Worm (Caenorhabditis elegans): ENCODE measurements around the gene Y56A3A.41.
A peak's percentile ranks its signal among the peaks of the same experiment; 100 is the strongest.
"Not testable (repeated sequence)": the region's sequence is repeated elsewhere in the genome, so short reads cannot be mapped to it uniquely, and the experiment has no call there.

Gene Y56A3A.41

DNA sequence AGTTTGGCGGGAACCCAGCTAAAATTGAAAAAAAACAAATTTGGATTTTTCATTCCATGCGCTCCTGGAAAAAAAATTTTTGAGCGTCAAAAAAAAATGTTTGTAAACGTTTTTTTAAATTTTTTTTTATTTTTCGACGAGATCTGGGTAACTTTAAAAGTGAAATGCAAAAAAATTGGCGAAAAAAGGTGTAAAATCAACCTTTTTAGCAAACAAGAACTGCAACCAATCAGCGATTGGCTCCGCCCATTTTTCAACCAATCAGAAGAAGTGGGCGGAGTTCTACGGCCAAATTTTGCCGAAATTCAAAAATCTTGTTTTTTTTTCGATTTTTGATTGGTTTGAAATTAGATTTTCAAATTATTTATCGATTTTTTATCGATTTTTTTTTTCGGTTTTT lies 2.7 kb upstream of the Y56A3A.41 start:
- TF ChIP-seq hlh-1 (tag; optimal IDR thresholded peaks at IDR 0.05) (no peak), ztf-11 (tag; optimal IDR thresholded peaks at IDR 0.05) (no peak), blmp-1 (tag; optimal IDR thresholded peaks at IDR 0.05) (no peak), lsy-2 (tag; optimal IDR thresholded peaks at IDR 0.05) (no peak), nhr-12 (tag; optimal IDR thresholded peaks at IDR 0.05) (no peak), nhr-237 (tag; optimal IDR thresholded peaks at IDR 0.05) (no peak), lin-32 (GFP tag; optimal IDR thresholded peaks at IDR 0.05) (no peak), sptf-1 (tag; optimal IDR thresholded peaks at IDR 0.05) (no peak)

DNA sequence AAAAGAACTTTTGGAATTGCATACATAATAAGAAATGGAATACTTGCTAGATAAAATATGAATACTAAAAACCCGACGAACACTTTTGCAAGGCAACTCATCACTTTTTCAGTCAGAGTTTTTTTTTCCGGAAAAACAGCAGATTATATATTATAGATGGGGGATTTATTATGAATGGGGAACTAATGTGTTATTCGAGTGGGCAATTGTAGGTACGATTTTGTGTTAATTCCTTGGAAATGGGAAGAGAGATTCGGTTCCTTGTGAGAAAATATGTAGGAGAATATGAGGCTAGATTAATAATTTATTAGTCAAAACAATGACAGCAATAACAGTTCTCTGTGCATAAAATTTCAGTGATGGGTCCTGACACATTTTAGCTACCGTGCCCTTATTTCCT lies 1.5 kb downstream of the Y56A3A.41 start, which contains the start of gene faah-5:
Gene faah-5 (minus strand): TSS at position 101 of the 400 bp plus-strand sequence.
- no peak for TF ChIP-seq lin-13 (tag; optimal IDR thresholded peaks at IDR 0.05)
- TF ChIP-seq drap-1 (GFP tag; optimal IDR thresholded peaks at IDR 0.05), result no peak
- TF ChIP-seq nhr-28 (tag; optimal IDR thresholded peaks at IDR 0.05), result no peak
- no peak for TF ChIP-seq tbx-8 (GFP tag; optimal IDR thresholded peaks at IDR 0.05)
- TF ChIP-seq sptf-1 (tag; optimal IDR thresholded peaks at IDR 0.05), result no peak
- TF ChIP-seq bed-3 (GFP tag; optimal IDR thresholded peaks at IDR 0.05), result no peak
- no peak for TF ChIP-seq hlh-1 (tag; optimal IDR thresholded peaks at IDR 0.05)
- no peak for TF ChIP-seq nhr-76 (tag; optimal IDR thresholded peaks at IDR 0.05)
- no peak for TF ChIP-seq snpc-4 (tag; optimal IDR thresholded peaks at IDR 0.05)
- no peak for TF ChIP-seq nhr-12 (tag; optimal IDR thresholded peaks at IDR 0.05)
- no peak for TF ChIP-seq lsy-2 (tag; optimal IDR thresholded peaks at IDR 0.05)
- TF ChIP-seq unc-120 (tag; optimal IDR thresholded peaks at IDR 0.05; ENCODE audit: poor library complexity, severe bottlenecking), result no peak
- no peak for TF ChIP-seq elt-1 (tag; optimal IDR thresholded peaks at IDR 0.05; ENCODE audit: borderline replicate concordance, insufficient read depth)
- no peak for TF ChIP-seq cnd-1 (tag; optimal IDR thresholded peaks at IDR 0.05)
- TF ChIP-seq ces-1 (GFP tag; optimal IDR thresholded peaks at IDR 0.05), result no peak
- no peak for TF ChIP-seq elt-3 (tag; optimal IDR thresholded peaks at IDR 0.05)
- TF ChIP-seq ceh-83 (GFP tag; optimal IDR thresholded peaks at IDR 0.05), result no peak
- TF ChIP-seq pha-4 (tag; optimal IDR thresholded peaks at IDR 0.05), result no peak
- TF ChIP-seq mab-5 (tag; optimal IDR thresholded peaks at IDR 0.05), result no peak
- no peak for TF ChIP-seq M03D4.4 (tag; optimal IDR thresholded peaks at IDR 0.05)

DNA sequence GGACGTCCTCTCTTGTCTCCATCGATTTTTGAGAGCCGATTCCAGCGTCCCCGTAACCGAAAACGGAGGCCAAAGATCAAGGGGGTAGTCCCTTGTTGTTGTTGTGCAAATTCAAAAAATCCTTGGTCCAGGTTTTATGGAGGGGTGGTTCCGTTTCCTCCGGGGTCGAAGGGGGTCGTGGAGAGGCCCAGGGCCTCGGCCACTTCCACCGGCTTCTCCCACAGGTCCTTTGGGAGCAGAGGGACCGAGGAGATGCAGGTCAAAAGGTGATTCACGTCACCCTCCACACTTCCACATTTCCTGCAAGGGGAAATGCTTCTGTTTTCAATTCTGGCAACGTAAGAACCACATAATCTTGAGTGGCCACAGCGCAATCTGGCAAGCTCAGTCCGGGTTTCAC lies 9.1 kb downstream of the Y56A3A.41 start, which contains the start of gene fbxb-22:
Gene fbxb-22 (minus strand): TSS at position 61 of the 400 bp plus-strand sequence.
- TF ChIP-seq nhr-12, ztf-11, snpc-4 (tag; optimal IDR thresholded peaks at IDR 0.05): not testable (repeated sequence)

DNA sequence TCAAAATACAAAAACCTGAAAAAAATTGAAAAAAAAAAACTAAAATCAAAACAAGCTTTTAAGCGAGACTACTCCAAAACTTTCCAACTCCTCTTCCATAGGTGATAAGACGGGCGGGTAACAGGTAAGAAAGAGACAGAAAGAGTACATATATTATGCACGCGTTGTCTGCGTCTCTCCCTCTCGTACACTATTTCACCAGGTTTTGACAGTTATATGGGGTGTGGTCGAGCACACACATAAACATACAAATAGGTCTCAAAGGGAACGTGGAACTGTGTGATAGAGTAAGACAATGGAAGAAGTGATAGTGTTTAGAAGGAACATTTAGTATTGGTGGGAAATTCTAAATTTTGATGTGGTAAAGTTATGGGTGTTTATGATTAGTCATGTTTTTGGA lies 11.3 kb downstream of the Y56A3A.41 start:
- TF ChIP-seq mep-1 (tag; optimal IDR thresholded peaks at IDR 0.05), result no peak
- TF ChIP-seq tbx-8 (GFP tag; optimal IDR thresholded peaks at IDR 0.05), result no peak

DNA sequence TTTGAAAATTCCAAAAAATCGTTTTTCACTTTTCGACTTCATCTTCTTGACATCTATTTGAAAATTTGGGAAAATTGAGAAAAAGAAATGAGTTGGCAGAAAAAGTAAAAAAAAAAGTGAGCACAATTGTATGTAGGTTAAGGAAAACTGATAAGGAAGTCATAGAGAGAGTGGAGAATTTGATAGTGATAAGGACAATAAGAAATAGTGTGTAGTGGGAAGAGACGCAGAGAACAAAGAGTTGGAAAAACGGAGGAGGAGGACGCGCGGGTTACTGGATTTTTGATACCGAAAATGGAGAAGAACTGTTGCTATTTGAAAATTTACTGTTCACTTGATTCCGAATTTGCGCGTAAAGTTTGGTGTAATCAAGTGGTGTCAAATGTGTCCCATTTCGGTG lies 14.1 kb downstream of the Y56A3A.41 start, which contains the start of gene Y56A3A.6:
Gene Y56A3A.6 (minus strand): TSS at position 53 of the 400 bp plus-strand sequence.
- no peak for TF ChIP-seq unc-39 (tag; optimal IDR thresholded peaks at IDR 0.05)
- no peak for TF ChIP-seq unc-120 (tag; optimal IDR thresholded peaks at IDR 0.05; ENCODE audit: poor library complexity, severe bottlenecking)

DNA sequence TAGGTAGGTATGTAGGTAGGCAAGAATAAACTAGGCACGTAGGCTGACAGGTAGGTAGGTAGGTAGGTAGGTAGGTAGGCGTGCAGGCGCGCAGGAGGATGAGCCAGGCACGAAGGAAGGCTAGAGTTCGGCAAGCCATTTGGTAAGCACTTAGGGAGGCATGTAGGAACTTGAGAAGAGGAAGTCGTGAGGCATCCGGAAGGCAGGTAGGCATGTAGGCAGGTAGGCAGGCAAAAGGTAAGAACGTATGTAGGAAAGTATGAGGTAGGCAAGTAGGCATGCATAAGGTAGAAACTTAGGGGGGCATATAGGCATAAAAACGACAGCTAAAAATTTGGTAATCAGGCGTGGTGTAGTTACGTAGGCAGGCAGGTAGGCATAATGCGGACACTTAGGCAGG lies 16.7 kb downstream of the Y56A3A.41 start:
- TF ChIP-seq sptf-1 (tag; optimal IDR thresholded peaks at IDR 0.05), result peak; percentile 42
- no peak for TF ChIP-seq lin-32 (GFP tag; optimal IDR thresholded peaks at IDR 0.05)

DNA sequence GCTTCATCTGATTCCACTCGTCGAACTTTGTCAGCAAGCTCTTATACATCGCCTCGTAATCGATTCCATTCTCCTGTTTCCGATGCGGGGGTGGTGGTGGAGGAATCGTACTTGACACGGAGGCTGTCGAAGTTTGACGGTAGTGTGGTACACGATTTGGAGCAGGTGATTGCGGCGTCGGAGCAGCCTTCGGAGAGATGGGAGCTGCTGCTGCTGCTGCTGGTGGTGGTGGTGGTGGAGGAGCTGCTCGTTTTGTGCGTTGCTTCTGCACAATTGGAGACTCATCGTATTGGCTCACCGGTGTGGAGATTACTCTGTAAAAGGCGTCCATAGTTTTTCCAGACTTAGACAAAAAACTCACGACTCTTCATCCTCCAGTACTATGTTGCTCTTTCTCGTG lies 18.6 kb downstream of the Y56A3A.41 start:
- TF ChIP-seq pha-4 (tag; optimal IDR thresholded peaks at IDR 0.05) (no peak), ces-1 (GFP tag; optimal IDR thresholded peaks at IDR 0.05) (no peak), ham-2 (GFP tag; optimal IDR thresholded peaks at IDR 0.05) (no peak), ceh-43 (GFP tag; optimal IDR thresholded peaks at IDR 0.05) (no peak), unc-39 (tag; optimal IDR thresholded peaks at IDR 0.05) (no peak), lin-32 (GFP tag; optimal IDR thresholded peaks at IDR 0.05) (no peak), snpc-4 (tag; optimal IDR thresholded peaks at IDR 0.05) (no peak), lsy-2 (tag; optimal IDR thresholded peaks at IDR 0.05) (no peak), hlh-1 (tag; optimal IDR thresholded peaks at IDR 0.05) (no peak), ztf-11 (tag; optimal IDR thresholded peaks at IDR 0.05) (no peak)
